Fruit fly (Drosophila melanogaster) whole organism, embryonic: ENCODE measurements around the gene CG1638.

Experiments used
- B-H2 ChIP-seq: fragments of 200-800 bp; sonication (Bioruptor generic); optimal IDR thresholded peaks from 2 replicates; lab custom pipeline; 2018; ENCODE audit warnings: missing biosample characterization, mild to moderate bottlenecking, missing genetic modification characterization
- BEAF-32 ChIP-seq: fragments of 200-800 bp; sonication (Bioruptor generic); optimal IDR thresholded peaks from 3 replicates; lab custom pipeline; 2017; ENCODE audit warnings: missing biosample characterization, missing genetic modification characterization, mild to moderate bottlenecking, moderate library complexity, missing genetic modification reagents
- Bdp1 ChIP-seq: fragments of 200-800 bp; sonication (Bioruptor generic); optimal IDR thresholded peaks from 3 replicates; lab custom pipeline; 2016; ENCODE audit warnings: missing biosample characterization, missing genetic modification characterization
- C15 ChIP-seq: fragments of 200-800 bp; sonication (Bioruptor generic); IDR thresholded peaks from 3 replicates; pipeline ENCODE4 v1.3.6; 2022; ENCODE audit warnings: missing biosample characterization, missing genetic modification characterization
- CG11560 ChIP-seq: fragments of 200-800 bp; sonication (Bioruptor generic); IDR thresholded peaks from 3 replicates; pipeline ENCODE4 v1.3.6; 2022; ENCODE audit warnings: missing biosample characterization, missing genetic modification characterization
- CG12155 ChIP-seq: fragments of 200-800 bp; sonication (Bioruptor generic); optimal IDR thresholded peaks from 3 replicates; lab custom pipeline; 2016; ENCODE audit warnings: missing biosample characterization, missing genetic modification characterization
- CG13624 ChIP-seq: fragments of 200-800 bp; sonication (Bioruptor generic); optimal IDR thresholded peaks from 2 replicates; lab custom pipeline; 2016; ENCODE audit warnings: missing biosample characterization, missing genetic modification characterization
- CG1529 ChIP-seq: fragments of 200-800 bp; sonication (Bioruptor generic); optimal IDR thresholded peaks from 3 replicates; lab custom pipeline; 2018; ENCODE audit warnings: missing biosample characterization, missing genetic modification characterization
- CG1647 ChIP-seq: fragments of 200-800 bp; sonication (Bioruptor generic); optimal IDR thresholded peaks from 3 replicates; lab custom pipeline; 2016; ENCODE audit warnings: missing biosample characterization, missing genetic modification characterization
- CG16779 ChIP-seq: fragments of 200-800 bp; sonication (Bioruptor generic); IDR thresholded peaks from 2 replicates; pipeline ENCODE4 v1.3.6; 2022; ENCODE audit warnings: missing biosample characterization, missing genetic modification characterization
- CG17186 ChIP-seq: fragments of 200-800 bp; sonication (Bioruptor generic); optimal IDR thresholded peaks from 3 replicates; lab custom pipeline; 2017; ENCODE audit warnings: missing biosample characterization, missing genetic modification reagents, missing genetic modification characterization
- CG17829 ChIP-seq: fragments of 200-800 bp; optimal IDR thresholded peaks from 2 replicates; lab custom pipeline; 2019; ENCODE audit warnings: missing biosample characterization, mild to moderate bottlenecking, missing genetic modification characterization, moderate library complexity
- CG2129 ChIP-seq: fragments of 200-800 bp; sonication (Bioruptor generic); IDR thresholded peaks from 2 replicates; pipeline ENCODE4 v1.3.6; 2022; ENCODE audit warnings: missing biosample characterization, missing genetic modification characterization; ENCODE audit not compliant: partially characterized antibody
- CG2678 ChIP-seq: fragments of 200-800 bp; sonication (Bioruptor generic); optimal IDR thresholded peaks from 3 replicates; lab custom pipeline; 2019; ENCODE audit warnings: missing biosample characterization, mild to moderate bottlenecking, missing genetic modification characterization, moderate library complexity
- CG30403 ChIP-seq: fragments of 200-800 bp; sonication (Bioruptor generic); optimal IDR thresholded peaks from 3 replicates; lab custom pipeline; 2016; ENCODE audit warnings: missing biosample characterization, missing genetic modification characterization
- CG6654 ChIP-seq: fragments of 200-800 bp; sonication (Bioruptor generic); optimal IDR thresholded peaks from 2 replicates; lab custom pipeline; 2017; ENCODE audit warnings: missing biosample characterization, mild to moderate bottlenecking, missing genetic modification characterization
- CG7839 ChIP-seq: fragments of 200-800 bp; sonication (Bioruptor generic); optimal IDR thresholded peaks from 3 replicates; lab custom pipeline; 2018; ENCODE audit warnings: missing biosample characterization, mild to moderate bottlenecking, missing genetic modification characterization, moderate library complexity
- CG9932 ChIP-seq: fragments of 200-800 bp; sonication (Bioruptor generic); IDR thresholded peaks from 2 replicates; pipeline ENCODE4 v1.3.6; 2022; ENCODE audit warnings: missing biosample characterization, missing genetic modification characterization
- Hsf ChIP-seq: fragments of 200-800 bp; sonication (Bioruptor generic); optimal IDR thresholded peaks from 3 replicates; lab custom pipeline; 2016; ENCODE audit warnings: missing biosample characterization, missing genetic modification characterization
- Jarid2 ChIP-seq: fragments of 200-800 bp; sonication (Bioruptor generic); optimal IDR thresholded peaks from 3 replicates; lab custom pipeline; 2017; ENCODE audit warnings: mild to moderate bottlenecking, missing biosample characterization, missing genetic modification reagents, missing genetic modification characterization
- Lpt ChIP-seq: fragments of >200 bp; optimal IDR thresholded peaks from 2 replicates; lab custom pipeline; 2018; ENCODE audit warnings: missing biosample characterization, missing genetic modification characterization
- MBD-R2 ChIP-seq: fragments of 200-800 bp; sonication (Bioruptor generic); IDR thresholded peaks from 2 replicates; pipeline ENCODE4 v1.3.6; 2022; ENCODE audit warnings: missing biosample characterization, missing genetic modification characterization
- Myb ChIP-seq: fragments of 200-800 bp; sonication (Bioruptor generic); optimal IDR thresholded peaks from 2 replicates; lab custom pipeline; 2016; ENCODE audit warnings: missing biosample characterization, missing genetic modification characterization
- NC2β ChIP-seq: fragments of 200-800 bp; sonication (Bioruptor generic); optimal IDR thresholded peaks from 2 replicates; lab custom pipeline; 2016; ENCODE audit warnings: missing biosample characterization, missing genetic modification characterization
- Neu2 ChIP-seq: fragments of 200-800 bp; sonication (Bioruptor generic); optimal IDR thresholded peaks from 3 replicates; lab custom pipeline; 2016; ENCODE audit warnings: missing biosample characterization, missing genetic modification characterization, borderline replicate concordance
- Nf-YB ChIP-seq: fragments of 200-800 bp; sonication (Bioruptor generic); optimal IDR thresholded peaks from 3 replicates; lab custom pipeline; 2019; ENCODE audit warnings: missing biosample characterization, mild to moderate bottlenecking, missing genetic modification characterization, moderate library complexity
- Optix ChIP-seq: fragments of 200-800 bp; sonication (Bioruptor generic); IDR thresholded peaks from 3 replicates; pipeline ENCODE4 v1.3.6; 2022; ENCODE audit warnings: missing biosample characterization, missing genetic modification characterization
- Scr ChIP-seq: fragments of 200-800 bp; sonication (Bioruptor generic); IDR thresholded peaks from 2 replicates; pipeline ENCODE4 v1.3.6; 2022; ENCODE audit warnings: missing biosample characterization, missing genetic modification characterization; ENCODE audit not compliant: partially characterized antibody
- Side ChIP-seq: fragments of 200-800 bp; sonication (Bioruptor generic); optimal IDR thresholded peaks from 2 replicates; lab custom pipeline; 2016; ENCODE audit warnings: missing biosample characterization, missing genetic modification characterization
- Sin3A ChIP-seq: fragments of >200 bp; optimal IDR thresholded peaks from 2 replicates; lab custom pipeline; 2018
- Xbp1 ChIP-seq: fragments of 200-800 bp; sonication (Bioruptor generic); optimal IDR thresholded peaks from 3 replicates; lab custom pipeline; 2016; ENCODE audit warnings: missing biosample characterization, mild to moderate bottlenecking, missing genetic modification characterization
- Xrp1 ChIP-seq: fragments of 200-800 bp; sonication (Bioruptor generic); IDR thresholded peaks from 2 replicates; pipeline ENCODE4 v1.3.6; 2022; ENCODE audit warnings: missing biosample characterization, missing genetic modification characterization
- ash1 ChIP-seq: fragments of 200-800 bp; sonication (Bioruptor generic); optimal IDR thresholded peaks from 2 replicates; lab custom pipeline; 2018; ENCODE audit warnings: missing biosample characterization, mild to moderate bottlenecking, missing genetic modification characterization
- ato ChIP-seq: fragments of 200-800 bp; sonication (Bioruptor generic); IDR thresholded peaks from 2 replicates; pipeline ENCODE4 v1.3.6; 2022; ENCODE audit warnings: missing biosample characterization, missing genetic modification characterization; ENCODE audit not compliant: partially characterized antibody
- cg ChIP-seq: fragments of 200-800 bp; sonication (Bioruptor generic); optimal IDR thresholded peaks from 3 replicates; lab custom pipeline; 2019; ENCODE audit warnings: missing biosample characterization, mild to moderate bottlenecking, missing genetic modification characterization, moderate library complexity
- chif ChIP-seq, 2 experiments: fragments of 200-800 bp; sonication (Bioruptor generic); optimal IDR thresholded peaks; 3 replicates each; lab custom pipeline; 2016; ENCODE audit warnings: missing biosample characterization in 2 of 2, missing genetic modification characterization in 2 of 2
- emc ChIP-seq: fragments of 200-800 bp; sonication (Bioruptor generic); optimal IDR thresholded peaks from 2 replicates; lab custom pipeline; 2016; ENCODE audit warnings: missing biosample characterization, missing genetic modification characterization
- fd64A ChIP-seq: fragments of 200-800 bp; sonication (Bioruptor generic); optimal IDR thresholded peaks from 3 replicates; lab custom pipeline; 2018; ENCODE audit warnings: missing biosample characterization, mild to moderate bottlenecking, missing genetic modification characterization
- grn ChIP-seq: fragments of 200-800 bp; sonication (Bioruptor generic); optimal IDR thresholded peaks from 3 replicates; lab custom pipeline; 2017; ENCODE audit warnings: missing biosample characterization, missing genetic modification characterization
- inv ChIP-seq: fragments of 200-800 bp; sonication (Bioruptor generic); IDR thresholded peaks from 2 replicates; pipeline ENCODE4 v1.3.6; 2022; ENCODE audit warnings: missing biosample characterization, missing genetic modification characterization; ENCODE audit not compliant: partially characterized antibody
- mirr ChIP-seq: fragments of 200-800 bp; sonication (Bioruptor generic); optimal IDR thresholded peaks from 3 replicates; lab custom pipeline; 2018; ENCODE audit warnings: missing biosample characterization, mild to moderate bottlenecking, missing genetic modification characterization
- pita ChIP-seq: fragments of 200-800 bp; sonication (Bioruptor generic); optimal IDR thresholded peaks from 2 replicates; lab custom pipeline; 2017; ENCODE audit warnings: missing biosample characterization, mild to moderate bottlenecking, missing genetic modification characterization
- row ChIP-seq: fragments of 200-800 bp; sonication (Bioruptor generic); IDR thresholded peaks from 3 replicates; pipeline ENCODE4 v1.3.6; 2022; ENCODE audit warnings: missing biosample characterization, missing genetic modification characterization
- run ChIP-seq: fragments of 200-800 bp; sonication (Bioruptor generic); optimal IDR thresholded peaks from 3 replicates; lab custom pipeline; 2018; ENCODE audit warnings: missing biosample characterization, mild to moderate bottlenecking, missing genetic modification characterization
- salm ChIP-seq: fragments of 200-800 bp; sonication (Bioruptor generic); optimal IDR thresholded peaks from 2 replicates; lab custom pipeline; 2018; ENCODE audit warnings: missing biosample characterization, mild to moderate bottlenecking, missing genetic modification characterization
- sens-2 ChIP-seq: fragments of 200-800 bp; sonication (Bioruptor generic); IDR thresholded peaks from 2 replicates; pipeline ENCODE4 v1.3.6; 2022; ENCODE audit warnings: missing biosample characterization, missing genetic modification characterization
- slou ChIP-seq: fragments of 200-800 bp; sonication (Bioruptor generic); optimal IDR thresholded peaks from 3 replicates; lab custom pipeline; 2016; ENCODE audit warnings: missing biosample characterization, missing genetic modification characterization
- tap ChIP-seq: fragments of 200-800 bp; optimal IDR thresholded peaks from 3 replicates; lab custom pipeline; 2019; ENCODE audit warnings: missing biosample characterization, mild to moderate bottlenecking, missing genetic modification characterization, moderate library complexity
- tna ChIP-seq: fragments of 200-800 bp; sonication (Bioruptor generic); IDR thresholded peaks from 2 replicates; pipeline ENCODE4 v1.3.6; 2022; ENCODE audit warnings: missing biosample characterization, missing genetic modification characterization; ENCODE audit not compliant: partially characterized antibody
- trem ChIP-seq: fragments of 200-800 bp; optimal IDR thresholded peaks from 3 replicates; lab custom pipeline; 2019; ENCODE audit warnings: missing biosample characterization, mild to moderate bottlenecking, missing genetic modification characterization, moderate library complexity
- unpg ChIP-seq: fragments of 200-800 bp; sonication (Bioruptor generic); optimal IDR thresholded peaks from 3 replicates; lab custom pipeline; 2018; ENCODE audit warnings: missing biosample characterization, mild to moderate bottlenecking, missing genetic modification characterization, moderate library complexity
- vnd ChIP-seq: fragments of 200-800 bp; sonication (Bioruptor generic); IDR thresholded peaks from 3 replicates; pipeline ENCODE4 v1.3.6; 2022; ENCODE audit warnings: missing biosample characterization, missing genetic modification characterization; ENCODE audit not compliant: partially characterized antibody

Gene CG1638

dm6 chr3R:31571885-31572292, 18.5 kb upstream of the CG1638 start, which contains the start of gene gammaCOP (continued):
- no peak for TF ChIP-seq CG30403 (GFP tag; lab: Kevin White, UChicago)
- TF ChIP-seq MBD-R2 (GFP tag; lab: Robert Waterston, UW), result peak; percentile 43
- no peak for TF ChIP-seq Nf-YB (GFP tag; lab: Kevin White, UChicago)
- TF ChIP-seq tna (GFP tag; lab: Robert Waterston, UW), result peak; percentile 91
- TF ChIP-seq Bdp1, result no peak
- TF ChIP-seq B-H2 (GFP tag; lab: Kevin White, UChicago), result no peak
- TF ChIP-seq mirr (GFP tag; lab: Kevin White, UChicago), result no peak
- no peak for TF ChIP-seq salm
- no peak for TF ChIP-seq CG9932
- TF ChIP-seq vnd (GFP tag; lab: Robert Waterston, UW), result peak; percentile 89
- TF ChIP-seq grn (GFP tag; lab: Kevin White, UChicago), result peak; percentile 75
- no peak for TF ChIP-seq tap (tag; lab: Kevin White, UChicago)
- TF ChIP-seq sens-2, result no peak
- no peak for TF ChIP-seq Jarid2
- no peak for TF ChIP-seq NC2β
- no peak for TF ChIP-seq fd64A (GFP tag; lab: Kevin White, UChicago)
- TF ChIP-seq trem, result peak; percentile 71
- TF ChIP-seq inv (GFP tag; lab: Robert Waterston, UW), result peak; percentile 85
- TF ChIP-seq Myb, result peak; percentile 37
- no peak for TF ChIP-seq CG11560
- TF ChIP-seq Hsf (GFP tag; lab: Kevin White, UChicago), result no peak
- no peak for TF ChIP-seq CG2678 (tag; lab: Kevin White, UChicago)
- no peak for TF ChIP-seq pita (GFP tag; lab: Kevin White, UChicago)
- TF ChIP-seq CG12155 (GFP tag; lab: Kevin White, UChicago), result no peak
- no peak for TF ChIP-seq Lpt (GFP tag; lab: Kevin White, UChicago)
- no peak for TF ChIP-seq unpg (GFP tag; lab: Kevin White, UChicago)
- TF ChIP-seq ash1 (GFP tag; lab: Kevin White, UChicago), result no peak
- peak; percentile 76 for TF ChIP-seq ato (GFP tag; lab: Robert Waterston, UW)
- peak; percentile 77 for TF ChIP-seq CG2129 (GFP tag; lab: Robert Waterston, UW)
- no peak for TF ChIP-seq CG6654 (GFP tag; lab: Kevin White, UChicago)
- no peak for TF ChIP-seq run
- TF ChIP-seq CG1647, result no peak
- peak; percentile 87 for TF ChIP-seq BEAF-32 (GFP tag; lab: Kevin White, UChicago)
- no peak for TF ChIP-seq Side (GFP tag; lab: Kevin White, UChicago)
- no peak for TF ChIP-seq slou
- TF ChIP-seq CG16779, result no peak
- no peak for TF ChIP-seq Xrp1 (GFP tag; lab: Robert Waterston, UW)
- no peak for TF ChIP-seq C15 (GFP tag; lab: Robert Waterston, UW)
- peak; percentile 55 for TF ChIP-seq CG13624 (GFP tag; lab: Kevin White, UChicago)
- peak; percentile 52 for TF ChIP-seq row (GFP tag; lab: Robert Waterston, UW)
- TF ChIP-seq emc (GFP tag; lab: Kevin White, UChicago), result no peak
- peak; percentile 36 for TF ChIP-seq CG17829
- TF ChIP-seq cg (GFP tag; lab: Kevin White, UChicago), result peak; percentile 25
- TF ChIP-seq CG7839 (tag; lab: Kevin White, UChicago), result no peak
- no peak for TF ChIP-seq CG17186
- TF ChIP-seq Sin3A (lab: Kevin White, UChicago), result peak; percentile 37
- no peak for TF ChIP-seq Neu2 (GFP tag; lab: Kevin White, UChicago)
- peak; percentile 94 for TF ChIP-seq Scr (GFP tag; lab: Robert Waterston, UW)
- no peak for TF ChIP-seq chif (GFP tag; optimal IDR thresholded peaks at IDR 0.05; lab: Kevin White, UChicago)
- TF ChIP-seq Optix (GFP tag; lab: Robert Waterston, UW), result no peak
- TF ChIP-seq Xbp1 (GFP tag; lab: Kevin White, UChicago), result peak; percentile 77
- TF ChIP-seq CG1529 (GFP tag; lab: Kevin White, UChicago), result no peak
